Worm (Caenorhabditis elegans): Measurements from ENCODE around the gene mans-4.
A peak's percentile ranks its signal among the peaks of the same experiment; 100 is the strongest.

DNA sequence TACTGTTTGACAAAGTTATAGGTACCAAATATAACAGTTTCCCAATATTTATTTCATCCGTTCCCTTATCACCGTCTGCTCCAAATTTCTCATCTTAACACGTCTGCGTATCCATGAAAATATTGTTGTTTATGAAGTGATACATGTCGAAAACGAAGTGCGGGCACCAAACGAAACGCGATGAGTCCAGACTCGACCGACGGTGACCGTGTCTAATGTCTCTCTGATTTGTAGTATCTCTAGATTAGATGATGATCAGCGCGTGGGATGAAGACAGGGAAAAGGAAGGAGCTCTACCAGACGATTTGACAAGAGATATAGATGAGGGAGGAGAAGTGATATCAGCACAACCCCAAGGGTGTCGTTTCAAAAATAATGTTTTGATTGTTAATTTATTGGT, 1.8 kb upstream of the mans-4 start:
- TF ChIP-seq fkh-4 (tag; optimal IDR thresholded peaks at IDR 0.05; ENCODE audit: borderline replicate concordance) (no peak), nhr-11 (tag; optimal IDR thresholded peaks at IDR 0.05) (no peak), unc-86 (tag; optimal IDR thresholded peaks at IDR 0.05) (no peak), ztf-11 (tag; optimal IDR thresholded peaks at IDR 0.05) (no peak), nhr-237 (tag; optimal IDR thresholded peaks at IDR 0.05) (no peak), efl-1 (optimal IDR thresholded peaks at IDR 0.05) (peak in 1 of 2 experiments; percentile 15), efl-1 (GFP tag; optimal IDR thresholded peaks at IDR 0.05 in 1 of 2) (peak in 1 of 2 experiments; percentile 45)
